Worm (Caenorhabditis elegans): Measurements from ENCODE around the gene T22G5.3.

The T22G5.3 gene

DNA sequence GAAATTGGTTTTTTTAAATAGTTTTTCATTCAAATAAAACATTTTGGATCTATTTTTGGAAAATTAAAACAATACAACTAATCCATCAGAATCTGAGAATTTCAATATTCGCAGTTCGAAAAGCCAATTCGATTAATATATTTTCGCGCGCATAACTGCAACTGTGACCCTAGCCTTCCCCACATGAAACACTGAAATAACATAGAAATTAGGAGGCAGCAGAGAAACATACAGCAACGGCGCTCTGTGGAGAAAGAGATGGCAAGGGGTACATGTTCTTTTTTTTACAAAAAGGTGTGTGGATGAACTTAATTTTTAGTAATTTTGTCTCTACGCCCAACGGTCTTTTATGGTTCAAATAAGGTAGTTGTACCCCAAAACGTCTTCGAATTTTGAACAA, 544 bp upstream of the T22G5.3 start:
- TF ChIP-seq skn-1 (tag; optimal IDR thresholded peaks at IDR 0.05) (no peak), elt-1 (tag; optimal IDR thresholded peaks at IDR 0.05) (no peak), C34F6.9 (tag; optimal IDR thresholded peaks at IDR 0.05) (peak; percentile 33)

DNA sequence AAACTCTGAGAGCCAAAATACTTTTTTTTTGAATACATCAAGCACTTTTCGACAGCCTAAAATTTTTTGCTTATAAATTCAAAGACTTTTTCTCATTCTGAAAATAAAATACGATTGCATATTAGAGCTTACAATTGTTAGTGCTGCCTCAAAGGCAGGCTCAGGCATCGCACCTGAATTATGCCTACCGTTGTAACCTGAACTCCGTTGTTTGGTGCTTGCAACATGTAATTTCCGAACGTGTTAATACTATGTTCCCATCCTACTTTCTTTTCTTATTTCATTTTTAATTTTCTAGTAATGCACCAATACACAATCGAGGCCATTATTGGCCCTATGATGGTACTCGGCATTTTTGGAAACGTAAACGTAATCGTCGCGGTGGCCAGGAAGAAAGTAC, 6.7 kb downstream of the T22G5.3 start, which contains the start of gene srsx-19:
TSS of gene srsx-19 (plus strand) at position 301 of the 400 bp plus-strand sequence.
- TF ChIP-seq crh-2 (tag; optimal IDR thresholded peaks at IDR 0.05) = no peak
- no peak for TF ChIP-seq peb-1 (tag; optimal IDR thresholded peaks at IDR 0.05)

DNA sequence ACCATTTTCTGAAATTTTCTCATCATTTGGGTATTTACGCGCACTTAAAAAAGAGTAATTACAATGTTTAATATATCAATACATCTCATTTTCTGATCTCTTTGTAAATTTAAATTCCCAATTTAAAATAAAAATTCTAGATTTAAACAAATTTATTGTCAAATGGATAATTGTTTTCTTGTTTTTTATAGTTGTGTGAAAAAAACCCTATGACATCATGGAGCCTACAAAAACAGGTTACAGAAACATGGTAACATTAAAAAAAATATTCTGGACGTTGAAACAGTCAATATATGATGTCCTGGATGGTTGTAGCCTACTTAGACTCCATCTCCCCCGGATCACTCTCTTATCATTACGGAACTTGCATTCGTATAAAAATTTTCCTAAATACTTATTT, 8.8 kb downstream of the T22G5.3 start, which contains the start of gene spp-12:
TSS of gene spp-12 (plus strand) at position 301 of the 400 bp plus-strand sequence.
- TF ChIP-seq ztf-11 (tag; optimal IDR thresholded peaks at IDR 0.05) (no peak), sma-3 (GFP tag; optimal IDR thresholded peaks at IDR 0.05) (no peak), dmd-4 (tag; optimal IDR thresholded peaks at IDR 0.05) (no peak), lin-39 (tag; optimal IDR thresholded peaks at IDR 0.05) (no peak), nhr-23 (tag; optimal IDR thresholded peaks at IDR 0.05) (no peak), R02D3.7 (tag; optimal IDR thresholded peaks at IDR 0.05) (no peak), nhr-6 (tag; optimal IDR thresholded peaks at IDR 0.05) (no peak), ama-1 (optimal IDR thresholded peaks at IDR 0.05) (no peak), nhr-77 (tag; optimal IDR thresholded peaks at IDR 0.05) (no peak), fos-1 (tag; optimal IDR thresholded peaks at IDR 0.05) (no peak), mab-5 (tag; optimal IDR thresholded peaks at IDR 0.05) (no peak), nhr-237 (tag; optimal IDR thresholded peaks at IDR 0.05) (no peak), skn-1 (tag; optimal IDR thresholded peaks at IDR 0.05) (no peak)

DNA sequence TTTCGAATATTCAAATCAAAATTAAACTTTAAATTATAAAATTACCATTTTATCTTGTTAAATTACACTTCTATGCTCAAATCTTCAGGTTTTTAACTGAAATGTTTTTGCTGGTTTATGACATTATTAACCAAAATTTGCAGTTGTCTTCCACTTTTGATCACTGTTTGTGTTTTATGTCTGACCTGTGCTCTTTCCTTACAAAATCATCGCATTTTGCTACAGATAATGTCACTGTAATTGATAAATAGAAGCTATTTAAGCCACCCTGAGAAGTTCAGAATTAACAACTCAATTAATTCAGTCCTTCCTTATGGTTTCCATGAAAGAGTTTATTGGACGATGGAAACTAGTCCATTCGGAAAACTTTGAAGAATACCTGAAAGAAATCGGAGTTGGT, 9.8 kb downstream of the T22G5.3 start, which contains the start of gene lbp-8:
TSS of gene lbp-8 (plus strand) at position 301 of the 400 bp plus-strand sequence.
- TF ChIP-seq sma-9 (GFP tag; optimal IDR thresholded peaks at IDR 0.05) (no peak), sma-9 (tag; optimal IDR thresholded peaks at IDR 0.05) (no peak), lsy-2 (tag; optimal IDR thresholded peaks at IDR 0.05) (no peak), lin-13 (GFP tag; optimal IDR thresholded peaks at IDR 0.05) (no peak), nhr-11 (tag; optimal IDR thresholded peaks at IDR 0.05) (no peak), elt-3 (tag; optimal IDR thresholded peaks at IDR 0.05) (no peak)

DNA sequence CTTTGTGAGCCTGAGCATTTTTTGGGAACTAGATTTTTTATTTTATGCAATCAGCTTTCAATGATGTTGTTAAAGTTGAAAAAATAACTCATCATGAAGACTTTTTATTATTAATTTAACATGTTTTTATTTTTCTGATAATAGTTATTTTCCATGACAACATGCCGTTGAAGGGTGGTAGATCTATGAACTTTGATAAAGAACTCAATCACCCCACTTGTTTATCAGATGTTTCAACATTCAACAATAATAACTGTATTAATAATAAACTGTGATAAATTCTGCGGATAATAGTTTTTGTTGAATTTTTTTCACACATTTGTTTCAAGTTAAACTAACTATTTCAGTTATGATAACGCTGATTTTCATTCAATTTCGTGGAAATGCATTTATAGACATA, 10.8 kb downstream of the T22G5.3 start:
- TF ChIP-seq lin-13 (GFP tag; optimal IDR thresholded peaks at IDR 0.05) (no peak), nhr-21 (tag; optimal IDR thresholded peaks at IDR 0.05) (peak; percentile 12), sma-9 (GFP tag; optimal IDR thresholded peaks at IDR 0.05) (peak; percentile 1), sma-9 (tag; optimal IDR thresholded peaks at IDR 0.05) (no peak)

DNA sequence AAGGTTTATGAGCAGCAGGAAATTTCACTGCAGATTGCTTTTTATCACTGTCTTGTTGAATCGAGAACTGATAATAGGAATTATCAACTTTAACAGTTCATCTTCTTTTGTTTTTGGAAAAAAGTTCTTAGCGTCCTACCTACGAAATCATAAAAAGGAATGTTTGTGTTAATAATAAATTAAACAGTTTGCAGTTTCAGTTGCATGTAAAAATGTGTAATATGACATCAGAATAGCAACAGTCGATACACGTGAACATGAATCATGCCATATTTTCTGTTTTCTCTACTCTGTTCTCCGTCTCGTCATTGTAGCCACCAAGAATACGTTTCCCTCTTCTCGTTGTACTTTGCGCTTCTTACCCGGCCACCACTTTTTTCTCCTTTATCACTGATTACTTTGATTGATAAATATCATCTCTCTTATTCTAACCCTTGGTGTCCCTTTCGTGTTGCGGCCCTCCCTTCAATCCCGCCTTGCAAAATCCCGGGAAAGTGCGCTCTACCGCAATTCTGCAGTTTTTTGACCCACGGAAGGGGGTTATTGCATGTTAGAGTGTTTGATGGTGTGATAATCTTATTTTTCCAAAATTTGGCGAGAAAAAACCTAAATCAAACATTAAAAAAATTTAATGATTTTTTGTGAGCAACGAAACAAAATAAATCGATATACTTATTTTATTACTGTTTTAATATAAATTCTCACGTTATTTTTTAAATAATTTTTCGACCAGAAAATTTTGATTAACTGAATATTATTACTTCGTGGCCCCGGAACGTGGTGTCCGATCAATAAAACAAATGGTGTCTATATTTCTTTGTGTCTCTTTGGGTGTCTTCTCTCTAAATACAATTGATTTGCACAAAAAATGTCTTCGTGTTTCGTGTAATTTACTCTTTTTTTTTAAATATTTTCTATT, 12.0 kb downstream of the T22G5.3 start, which contains the start of gene sptl-3:
TSS of gene sptl-3 (plus strand) at position 869 of the 919 bp plus-strand sequence.
- TF ChIP-seq F13H6.1 (tag; optimal IDR thresholded peaks at IDR 0.05) = peak; percentile 49
- TF ChIP-seq mdl-1 (tag; optimal IDR thresholded peaks at IDR 0.05) = peak in 1 of 2 experiments; percentile 5
- TF ChIP-seq nhr-129 (tag; optimal IDR thresholded peaks at IDR 0.05) = peak; percentile 53
- TF ChIP-seq crh-2 (tag; optimal IDR thresholded peaks at IDR 0.05) = peak; percentile 74
- no peak for TF ChIP-seq nhr-10 (tag; optimal IDR thresholded peaks at IDR 0.05)
- peak; percentile 13 for TF ChIP-seq ztf-4 (tag; optimal IDR thresholded peaks at IDR 0.05)
- TF ChIP-seq nhr-6 (tag; optimal IDR thresholded peaks at IDR 0.05) = no peak
- peak; percentile 53 for TF ChIP-seq nhr-25 (tag; optimal IDR thresholded peaks at IDR 0.05)
- TF ChIP-seq unc-39 (tag; optimal IDR thresholded peaks at IDR 0.05) = no peak
- peak; percentile 71 for TF ChIP-seq sma-9 (GFP tag; optimal IDR thresholded peaks at IDR 0.05)
- TF ChIP-seq sma-9 (tag; optimal IDR thresholded peaks at IDR 0.05) = no peak
- TF ChIP-seq C34F6.9 (tag; optimal IDR thresholded peaks at IDR 0.05) = peak; percentile 21
- TF ChIP-seq sma-3 (GFP tag; optimal IDR thresholded peaks at IDR 0.05) = peak; percentile 58
- no peak for TF ChIP-seq unc-55 (GFP tag; optimal IDR thresholded peaks at IDR 0.05)
- TF ChIP-seq fos-1 (tag; optimal IDR thresholded peaks at IDR 0.05) = peak; percentile 60
- peak; percentile 73 for TF ChIP-seq nhr-21 (tag; optimal IDR thresholded peaks at IDR 0.05)
- TF ChIP-seq lsy-2 (tag; optimal IDR thresholded peaks at IDR 0.05) = peak in 1 of 2 experiments; percentile 1
- peak; percentile 58 for TF ChIP-seq blmp-1 (tag; optimal IDR thresholded peaks at IDR 0.05; ENCODE audit: insufficient read depth)
